Fruit fly (Drosophila melanogaster) whole organism, embryonic: ENCODE results near the gene Sf3b6.

Experiments used
- Asciz ChIP-seq: fragments of 200-800 bp; sonication (Bioruptor generic); optimal IDR thresholded peaks from 2 replicates; lab custom pipeline; 2017; ENCODE audit warnings: missing biosample characterization, mild to moderate bottlenecking, missing genetic modification characterization, missing genetic modification reagents
- Atf-2 ChIP-seq: fragments of 200-800 bp; sonication (Bioruptor generic); optimal IDR thresholded peaks from 2 replicates; lab custom pipeline; 2016; ENCODE audit warnings: missing biosample characterization, missing genetic modification characterization
- BEAF-32 ChIP-seq: fragments of 200-800 bp; sonication (Bioruptor generic); optimal IDR thresholded peaks from 3 replicates; lab custom pipeline; 2017; ENCODE audit warnings: missing biosample characterization, missing genetic modification characterization, mild to moderate bottlenecking, moderate library complexity, missing genetic modification reagents
- CG10979 ChIP-seq: fragments of 200-800 bp; sonication (Bioruptor generic); optimal IDR thresholded peaks from 2 replicates; lab custom pipeline; 2018; ENCODE audit warnings: missing biosample characterization, mild to moderate bottlenecking, missing genetic modification characterization, moderate library complexity
- CG11456 ChIP-seq: fragments of 200-800 bp; sonication (Bioruptor generic); IDR thresholded peaks from 3 replicates; pipeline ENCODE4 v1.3.6; 2022; ENCODE audit warnings: missing biosample characterization, missing genetic modification characterization
- CG12769 ChIP-seq: fragments of 200-800 bp; sonication (Bioruptor generic); optimal IDR thresholded peaks from 2 replicates; lab custom pipeline; 2019; ENCODE audit warnings: missing biosample characterization, mild to moderate bottlenecking, missing genetic modification characterization, moderate library complexity
- CG12942 ChIP-seq: fragments of 200-800 bp; sonication (Bioruptor generic); optimal IDR thresholded peaks from 3 replicates; lab custom pipeline; 2016; ENCODE audit warnings: missing biosample characterization, missing genetic modification characterization
- CG14441 ChIP-seq: fragments of 200-800 bp; sonication (Bioruptor generic); IDR thresholded peaks from 2 replicates; pipeline ENCODE4 v1.3.6; 2022; ENCODE audit warnings: missing biosample characterization, missing genetic modification characterization
- CG14860 ChIP-seq: fragments of 200-800 bp; sonication (Bioruptor generic); IDR thresholded peaks from 3 replicates; pipeline ENCODE4 v1.3.6; 2022; ENCODE audit warnings: missing biosample characterization, missing genetic modification characterization; ENCODE audit not compliant: partially characterized antibody
- CG14965 ChIP-seq: fragments of 200-800 bp; sonication (Bioruptor generic); optimal IDR thresholded peaks from 2 replicates; lab custom pipeline; 2016; ENCODE audit warnings: missing biosample characterization, missing genetic modification characterization, borderline replicate concordance
- CG15011 ChIP-seq: fragments of 200-800 bp; sonication (Bioruptor generic); optimal IDR thresholded peaks from 3 replicates; lab custom pipeline; 2018; ENCODE audit warnings: missing biosample characterization, mild to moderate bottlenecking, missing genetic modification characterization
- CG15073 ChIP-seq: fragments of 200-800 bp; sonication (Bioruptor generic); optimal IDR thresholded peaks from 2 replicates; lab custom pipeline; 2016; ENCODE audit warnings: missing biosample characterization, missing genetic modification characterization
- CG17612 ChIP-seq: fragments of 200-800 bp; sonication (Bioruptor generic); IDR thresholded peaks from 2 replicates; pipeline ENCODE4 v1.3.6; 2022; ENCODE audit warnings: missing biosample characterization, missing genetic modification characterization
- CG18011 ChIP-seq: fragments of 200-800 bp; sonication (Bioruptor generic); optimal IDR thresholded peaks from 2 replicates; lab custom pipeline; 2017; ENCODE audit warnings: missing biosample characterization, missing genetic modification characterization, mild to moderate bottlenecking, moderate library complexity, missing genotype
- CG30020 ChIP-seq: fragments of 200-800 bp; optimal IDR thresholded peaks from 2 replicates; lab custom pipeline; 2019; ENCODE audit warnings: missing biosample characterization, mild to moderate bottlenecking, missing genetic modification characterization, moderate library complexity
- CG30431 ChIP-seq: fragments of 200-800 bp; sonication (Bioruptor generic); optimal IDR thresholded peaks from 2 replicates; lab custom pipeline; 2017; ENCODE audit warnings: missing biosample characterization, missing genetic modification characterization
- CG31441 ChIP-seq: fragments of 200-800 bp; sonication (Bioruptor generic); IDR thresholded peaks from 2 replicates; pipeline ENCODE4 v1.3.6; 2022; ENCODE audit warnings: missing biosample characterization, missing genetic modification characterization
- CG3163 ChIP-seq: fragments of 200-800 bp; sonication (Bioruptor generic); optimal IDR thresholded peaks from 3 replicates; lab custom pipeline; 2016; ENCODE audit warnings: missing biosample characterization, missing genetic modification characterization
- CG34224 ChIP-seq: fragments of 200-800 bp; sonication (Bioruptor generic); IDR thresholded peaks from 3 replicates; pipeline ENCODE4 v1.3.6; 2022; ENCODE audit warnings: missing biosample characterization, missing genetic modification characterization; ENCODE audit not compliant: partially characterized antibody
- CG42726 ChIP-seq: fragments of 200-800 bp; sonication (Bioruptor generic); IDR thresholded peaks from 2 replicates; pipeline ENCODE4 v1.3.6; 2022; ENCODE audit warnings: missing biosample characterization, missing genetic modification characterization; ENCODE audit not compliant: partially characterized antibody
- CG4282 ChIP-seq: fragments of 200-800 bp; sonication (Bioruptor generic); optimal IDR thresholded peaks from 2 replicates; lab custom pipeline; 2016; ENCODE audit warnings: missing biosample characterization, missing genetic modification characterization
- CG7271 ChIP-seq: fragments of 200-800 bp; sonication (Bioruptor generic); optimal IDR thresholded peaks from 2 replicates; lab custom pipeline; 2018; ENCODE audit warnings: missing biosample characterization, mild to moderate bottlenecking, missing genetic modification characterization, moderate library complexity
- CG7963 ChIP-seq: fragments of 200-800 bp; sonication (Bioruptor generic); IDR thresholded peaks from 3 replicates; pipeline ENCODE4 v1.3.6; 2022; ENCODE audit warnings: missing biosample characterization, missing genetic modification characterization; ENCODE audit not compliant: partially characterized antibody
- CG8281 ChIP-seq: fragments of 200-800 bp; sonication (Bioruptor generic); optimal IDR thresholded peaks from 2 replicates; lab custom pipeline; 2018; ENCODE audit warnings: missing biosample characterization, mild to moderate bottlenecking, missing genetic modification characterization, moderate library complexity
- CG8290 ChIP-seq, 3 experiments: fragments of 200-800 bp; sonication (Bioruptor generic); optimal IDR thresholded peaks; 2 replicates each; lab custom pipeline; 2016 to 2019; ENCODE audit warnings: missing biosample characterization in 3 of 3, missing genetic modification characterization in 3 of 3, mild to moderate bottlenecking in 2 of 3, moderate library complexity in 1 of 3
- CG9876 ChIP-seq: fragments of 200-800 bp; sonication (Bioruptor generic); optimal IDR thresholded peaks from 2 replicates; lab custom pipeline; 2016; ENCODE audit warnings: missing biosample characterization, missing genetic modification characterization
- D ChIP-seq, 2 experiments: fragments of 200-800 bp in 1 of 2; fragments of >200 bp in 1 of 2; sonication (Bioruptor generic) in 1 of 2; optimal IDR thresholded peaks; 2 replicates in 1 of 2; 3 replicates in 1 of 2; lab custom pipeline; 2017; ENCODE audit warnings: mild to moderate bottlenecking in 1 of 2, missing biosample characterization in 1 of 2, missing genetic modification characterization in 1 of 2, missing genetic modification reagents in 1 of 2
- Deaf1 ChIP-seq: fragments of 200-800 bp; optimal IDR thresholded peaks from 3 replicates; lab custom pipeline; 2019; ENCODE audit warnings: missing biosample characterization, mild to moderate bottlenecking, missing genetic modification characterization, moderate library complexity
- Dref ChIP-seq: fragments of 200-800 bp; sonication (Bioruptor generic); IDR thresholded peaks from 2 replicates; pipeline ENCODE4 v1.3.6; 2022; ENCODE audit warnings: missing biosample characterization, missing genetic modification characterization
- Gsc ChIP-seq: fragments of 200-800 bp; sonication (Bioruptor generic); IDR thresholded peaks from 2 replicates; pipeline ENCODE4 v1.3.6; 2022; ENCODE audit warnings: missing biosample characterization, missing genetic modification characterization
- Lhr ChIP-seq: fragments of 200-800 bp; sonication (Bioruptor generic); optimal IDR thresholded peaks from 3 replicates; lab custom pipeline; 2017; ENCODE audit warnings: mild to moderate bottlenecking, missing biosample characterization, missing genetic modification reagents, missing genetic modification characterization
- Nf-YB ChIP-seq: fragments of 200-800 bp; sonication (Bioruptor generic); optimal IDR thresholded peaks from 3 replicates; lab custom pipeline; 2019; ENCODE audit warnings: missing biosample characterization, mild to moderate bottlenecking, missing genetic modification characterization, moderate library complexity
- ara ChIP-seq: fragments of 200-800 bp; sonication (Bioruptor generic); IDR thresholded peaks from 2 replicates; pipeline ENCODE4 v1.3.6; 2022; ENCODE audit warnings: missing biosample characterization, missing genetic modification characterization
- bowl ChIP-seq: fragments of 200-800 bp; sonication (Bioruptor generic); IDR thresholded peaks from 2 replicates; pipeline ENCODE4 v1.3.6; 2022; ENCODE audit warnings: missing biosample characterization, missing genetic modification characterization
- chinmo ChIP-seq: fragments of 200-800 bp; sonication (Bioruptor generic); IDR thresholded peaks from 4 replicates; pipeline ENCODE4 v1.3.6; 2022; ENCODE audit warnings: missing biosample characterization, missing genetic modification characterization; ENCODE audit not compliant: partially characterized antibody
- emc ChIP-seq: fragments of 200-800 bp; sonication (Bioruptor generic); optimal IDR thresholded peaks from 2 replicates; lab custom pipeline; 2016; ENCODE audit warnings: missing biosample characterization, missing genetic modification characterization
- ems ChIP-seq: fragments of 200-800 bp; sonication (Bioruptor generic); optimal IDR thresholded peaks from 3 replicates; lab custom pipeline; 2016; ENCODE audit warnings: missing biosample characterization, missing genetic modification characterization
- gce ChIP-seq: fragments of 200-800 bp; sonication (Bioruptor generic); IDR thresholded peaks from 3 replicates; pipeline ENCODE4 v1.3.6; 2022; ENCODE audit warnings: missing biosample characterization, missing genetic modification characterization
- grn ChIP-seq: fragments of 200-800 bp; sonication (Bioruptor generic); optimal IDR thresholded peaks from 3 replicates; lab custom pipeline; 2017; ENCODE audit warnings: missing biosample characterization, missing genetic modification characterization
- kay ChIP-seq: fragments of 200-800 bp; sonication (Bioruptor generic); optimal IDR thresholded peaks from 2 replicates; lab custom pipeline; 2016; ENCODE audit warnings: missing biosample characterization, missing genetic modification characterization
- kni ChIP-seq: fragments of 200-800 bp; sonication (Bioruptor generic); optimal IDR thresholded peaks from 3 replicates; lab custom pipeline; 2017; ENCODE audit warnings: mild to moderate bottlenecking, missing biosample characterization, missing genetic modification reagents, missing genetic modification characterization
- pho ChIP-seq: fragments of 200-800 bp; sonication (Bioruptor generic); optimal IDR thresholded peaks from 2 replicates; lab custom pipeline; 2016; ENCODE audit warnings: missing biosample characterization, missing genetic modification characterization
- phol ChIP-seq: fragments of 200-800 bp; sonication (Bioruptor generic); optimal IDR thresholded peaks from 3 replicates; lab custom pipeline; 2018; ENCODE audit warnings: missing biosample characterization, mild to moderate bottlenecking, missing genetic modification characterization, moderate library complexity
- slp2 ChIP-seq: fragments of 200-800 bp; sonication (Bioruptor generic); optimal IDR thresholded peaks from 2 replicates; lab custom pipeline; 2016; ENCODE audit warnings: missing biosample characterization, missing genetic modification characterization
- sqz ChIP-seq: fragments of 200-800 bp; sonication (Bioruptor generic); optimal IDR thresholded peaks from 3 replicates; lab custom pipeline; 2018; ENCODE audit warnings: missing biosample characterization, mild to moderate bottlenecking, missing genetic modification characterization
- tna ChIP-seq: fragments of 200-800 bp; sonication (Bioruptor generic); IDR thresholded peaks from 2 replicates; pipeline ENCODE4 v1.3.6; 2022; ENCODE audit warnings: missing biosample characterization, missing genetic modification characterization; ENCODE audit not compliant: partially characterized antibody
- tx ChIP-seq: fragments of 200-800 bp; sonication (Bioruptor generic); optimal IDR thresholded peaks from 2 replicates; lab custom pipeline; 2016; ENCODE audit warnings: missing biosample characterization, missing genetic modification characterization
- unc-4 ChIP-seq: fragments of 200-800 bp; sonication (Bioruptor generic); IDR thresholded peaks from 2 replicates; pipeline ENCODE4 v1.3.6; 2022; ENCODE audit warnings: missing biosample characterization, missing genetic modification characterization; ENCODE audit not compliant: partially characterized antibody
- wdn ChIP-seq: fragments of 200-800 bp; sonication (Bioruptor generic); IDR thresholded peaks from 2 replicates; pipeline ENCODE4 v1.3.6; 2022; ENCODE audit warnings: missing biosample characterization, missing genetic modification characterization
- zen ChIP-seq: fragments of 200-800 bp; sonication (Bioruptor generic); optimal IDR thresholded peaks from 3 replicates; lab custom pipeline; 2018; ENCODE audit warnings: missing biosample characterization, mild to moderate bottlenecking, missing genetic modification characterization, moderate library complexity

The Sf3b6 gene

dm6 chr3L:6159863-6160262 lies 33.1 kb downstream of the Sf3b6 start (continued):
- no peak for TF ChIP-seq CG7271 (tag; lab: Kevin White, UChicago)
- TF ChIP-seq BEAF-32 (GFP tag; lab: Kevin White, UChicago), result no peak
- no peak for TF ChIP-seq CG7963 (GFP tag; lab: Robert Waterston, UW)
- TF ChIP-seq CG14441, result no peak
- TF ChIP-seq CG31441 (GFP tag; lab: Robert Waterston, UW), result peak; percentile 59
- TF ChIP-seq Gsc (GFP tag; lab: Robert Waterston, UW), result no peak
- no peak for TF ChIP-seq Lhr
- no peak for TF ChIP-seq emc (GFP tag; lab: Kevin White, UChicago)
- TF ChIP-seq pho (GFP tag; lab: Kevin White, UChicago), result no peak
- TF ChIP-seq CG30020 (tag; lab: Kevin White, UChicago), result no peak
- TF ChIP-seq Atf-2 (GFP tag; lab: Kevin White, UChicago), result no peak
- TF ChIP-seq CG12942 (GFP tag; lab: Kevin White, UChicago), result no peak
- TF ChIP-seq bowl (GFP tag; lab: Robert Waterston, UW), result no peak
- no peak for TF ChIP-seq zen (tag; lab: Kevin White, UChicago)
- no peak for TF ChIP-seq CG4282
- no peak for TF ChIP-seq Nf-YB (GFP tag; lab: Kevin White, UChicago)
- TF ChIP-seq CG42726 (GFP tag; lab: Robert Waterston, UW), result no peak
- no peak for TF ChIP-seq ems (GFP tag; lab: Kevin White, UChicago)
- no peak for TF ChIP-seq CG12769 (tag; lab: Kevin White, UChicago)
- no peak for TF ChIP-seq tna
- TF ChIP-seq CG30431 (GFP tag; lab: Kevin White, UChicago), result no peak
- TF ChIP-seq CG8281 (tag; lab: Kevin White, UChicago), result no peak
- no peak for TF ChIP-seq chinmo (GFP tag; lab: Robert Waterston, UW)
- TF ChIP-seq phol (tag; lab: Kevin White, UChicago), result peak; percentile 39
- no peak for TF ChIP-seq CG14860 (GFP tag; lab: Robert Waterston, UW)
- TF ChIP-seq Deaf1 (tag; lab: Kevin White, UChicago), result peak; percentile 1
- no peak for TF ChIP-seq CG17612 (GFP tag; lab: Robert Waterston, UW)
- TF ChIP-seq CG3163, result no peak
- no peak for TF ChIP-seq CG9876 (GFP tag; lab: Kevin White, UChicago)
- TF ChIP-seq tx (GFP tag; lab: Kevin White, UChicago), result no peak
- peak; percentile 68 for TF ChIP-seq CG10979 (tag; lab: Kevin White, UChicago)
- TF ChIP-seq unc-4, result no peak
- no peak for TF ChIP-seq gce (GFP tag; lab: Robert Waterston, UW)
- TF ChIP-seq CG8290 (GFP tag; optimal IDR thresholded peaks at IDR 0.05; lab: Kevin White, UChicago), result no peak
- no peak for TF ChIP-seq CG8290 (tag; optimal IDR thresholded peaks at IDR 0.05; lab: Kevin White, UChicago)
- TF ChIP-seq CG34224, result no peak
- TF ChIP-seq slp2 (GFP tag; lab: Kevin White, UChicago), result no peak
- no peak for TF ChIP-seq kni (GFP tag; lab: Kevin White, UChicago)
- no peak for TF ChIP-seq wdn (GFP tag; lab: Robert Waterston, UW)
- TF ChIP-seq CG15073 (GFP tag; lab: Kevin White, UChicago), result no peak
- TF ChIP-seq kay (GFP tag; lab: Kevin White, UChicago), result no peak
- no peak for TF ChIP-seq CG15011 (GFP tag; lab: Kevin White, UChicago)
- TF ChIP-seq sqz (GFP tag; lab: Kevin White, UChicago), result no peak
- no peak for TF ChIP-seq ara (GFP tag; lab: Robert Waterston, UW)
- no peak for TF ChIP-seq CG14965 (GFP tag; lab: Kevin White, UChicago)
- no peak for TF ChIP-seq CG18011 (GFP tag; lab: Kevin White, UChicago)
- no peak for TF ChIP-seq Asciz (GFP tag; lab: Kevin White, UChicago)
- TF ChIP-seq D (optimal IDR thresholded peaks at IDR 0.05; lab: Kevin White, UChicago), result no peak
- peak; percentile 0 for TF ChIP-seq D (GFP tag; optimal IDR thresholded peaks at IDR 0.05; lab: Kevin White, UChicago)
- TF ChIP-seq CG11456 (GFP tag; lab: Robert Waterston, UW), result no peak
- no peak for TF ChIP-seq grn (GFP tag; lab: Kevin White, UChicago)
- no peak for TF ChIP-seq Dref
